Fruit fly (Drosophila melanogaster) whole organism, embryonic: ENCODE measurements around the gene mRpL13.

ENCODE experiments used
- Awh ChIP-seq: fragments of 200-800 bp; sonication (Bioruptor generic); IDR thresholded peaks from 2 replicates; pipeline ENCODE4, ENCODE4 v1.3.6; 2022; ENCODE audit warnings: missing biosample characterization, missing genetic modification characterization
- Blimp-1 ChIP-seq: fragments of 200-800 bp; sonication (Bioruptor generic); optimal IDR thresholded peaks from 3 replicates; lab custom pipeline; 2018; ENCODE audit warnings: missing biosample characterization, missing genetic modification characterization, mild to moderate bottlenecking, moderate library complexity, missing genetic modification reagents
- CG11695 ChIP-seq: fragments of 200-800 bp; sonication (Bioruptor generic); IDR thresholded peaks from 3 replicates; pipeline ENCODE4 v1.3.6; 2022; ENCODE audit warnings: missing biosample characterization, missing genetic modification characterization
- CG12219 ChIP-seq: fragments of 200-800 bp; sonication (Bioruptor generic); optimal IDR thresholded peaks from 3 replicates; lab custom pipeline; 2018; ENCODE audit warnings: missing biosample characterization, mild to moderate bottlenecking, missing genetic modification characterization
- CG1233 ChIP-seq: fragments of 200-800 bp; sonication (Bioruptor generic); optimal IDR thresholded peaks from 4 replicates; lab custom pipeline; 2018; ENCODE audit warnings: missing biosample characterization, mild to moderate bottlenecking, missing genetic modification characterization
- CG12744 ChIP-seq: fragments of 200-800 bp; sonication (Bioruptor generic); optimal IDR thresholded peaks from 2 replicates; lab custom pipeline; 2016; ENCODE audit warnings: missing biosample characterization, missing genetic modification characterization
- CG13775 ChIP-seq: fragments of 200-800 bp; sonication (Bioruptor generic); optimal IDR thresholded peaks from 3 replicates; lab custom pipeline; 2017; ENCODE audit warnings: missing biosample characterization, mild to moderate bottlenecking, missing genetic modification characterization
- CG13894 ChIP-seq: fragments of 200-800 bp; sonication (Bioruptor generic); optimal IDR thresholded peaks from 3 replicates; lab custom pipeline; 2018; ENCODE audit warnings: missing biosample characterization, mild to moderate bottlenecking, missing genetic modification characterization, moderate library complexity
- CG15479 ChIP-seq: fragments of 200-800 bp; sonication (Bioruptor generic); optimal IDR thresholded peaks from 3 replicates; lab custom pipeline; 2019; ENCODE audit warnings: missing biosample characterization, mild to moderate bottlenecking, missing genetic modification characterization, moderate library complexity
- CG16863 ChIP-seq: fragments of 200-800 bp; sonication (Bioruptor generic); optimal IDR thresholded peaks from 3 replicates; lab custom pipeline; 2016; ENCODE audit warnings: missing biosample characterization, missing genetic modification characterization
- CG17361 ChIP-seq: fragments of 200-800 bp; sonication (Bioruptor generic); IDR thresholded peaks from 3 replicates; pipeline ENCODE4 v1.3.6; 2022; ENCODE audit warnings: missing biosample characterization, missing genetic modification characterization
- CG17912 ChIP-seq: fragments of 200-800 bp; sonication (Bioruptor generic); optimal IDR thresholded peaks from 2 replicates; lab custom pipeline; 2018; ENCODE audit warnings: missing biosample characterization, mild to moderate bottlenecking, missing genetic modification characterization
- CG18011 ChIP-seq: fragments of 200-800 bp; sonication (Bioruptor generic); optimal IDR thresholded peaks from 2 replicates; lab custom pipeline; 2017; ENCODE audit warnings: missing biosample characterization, missing genetic modification characterization, mild to moderate bottlenecking, moderate library complexity, missing genotype
- CG32532 ChIP-seq: fragments of 200-800 bp; sonication (Bioruptor generic); IDR thresholded peaks from 2 replicates; pipeline ENCODE4 v1.3.6; 2022; ENCODE audit warnings: missing biosample characterization, missing genetic modification characterization
- CG34224 ChIP-seq: fragments of 200-800 bp; sonication (Bioruptor generic); IDR thresholded peaks from 3 replicates; pipeline ENCODE4 v1.3.6; 2022; ENCODE audit warnings: missing biosample characterization, missing genetic modification characterization; ENCODE audit not compliant: partially characterized antibody
- CG4707 ChIP-seq: fragments of 200-800 bp; sonication (Bioruptor generic); optimal IDR thresholded peaks from 2 replicates; lab custom pipeline; 2018; ENCODE audit warnings: missing biosample characterization, mild to moderate bottlenecking, missing genetic modification characterization, moderate library complexity
- CG6765 ChIP-seq: fragments of 200-800 bp; sonication (Bioruptor generic); optimal IDR thresholded peaks from 3 replicates; lab custom pipeline; 2017; ENCODE audit warnings: missing biosample characterization, mild to moderate bottlenecking, missing genetic modification characterization
- CG7839 ChIP-seq: fragments of 200-800 bp; sonication (Bioruptor generic); optimal IDR thresholded peaks from 3 replicates; lab custom pipeline; 2018; ENCODE audit warnings: missing biosample characterization, mild to moderate bottlenecking, missing genetic modification characterization, moderate library complexity
- CG8281 ChIP-seq: fragments of 200-800 bp; sonication (Bioruptor generic); optimal IDR thresholded peaks from 2 replicates; lab custom pipeline; 2018; ENCODE audit warnings: missing biosample characterization, mild to moderate bottlenecking, missing genetic modification characterization, moderate library complexity
- CG8359 ChIP-seq: fragments of 200-800 bp; sonication (Bioruptor generic); optimal IDR thresholded peaks from 2 replicates; lab custom pipeline; 2017; ENCODE audit warnings: missing biosample characterization, mild to moderate bottlenecking, missing genetic modification characterization, borderline replicate concordance
- CG9817 ChIP-seq: fragments of 200-800 bp; sonication (Bioruptor generic); optimal IDR thresholded peaks from 2 replicates; lab custom pipeline; 2018; ENCODE audit warnings: missing biosample characterization, mild to moderate bottlenecking, missing genetic modification characterization, moderate library complexity
- CTCF ChIP-seq: fragments of 200-800 bp; sonication (Bioruptor generic); optimal IDR thresholded peaks from 2 replicates; lab custom pipeline; 2017; ENCODE audit warnings: missing biosample characterization, mild to moderate bottlenecking, missing genetic modification characterization, moderate library complexity
- D19A ChIP-seq: fragments of 200-800 bp; optimal IDR thresholded peaks from 3 replicates; lab custom pipeline; 2019; ENCODE audit warnings: missing biosample characterization, mild to moderate bottlenecking, missing genetic modification characterization, moderate library complexity
- HLH4C ChIP-seq: fragments of 200-800 bp; sonication (Bioruptor generic); IDR thresholded peaks from 3 replicates; pipeline ENCODE4 v1.3.6; 2022; ENCODE audit warnings: missing biosample characterization, missing genetic modification characterization; ENCODE audit not compliant: partially characterized antibody
- Hey ChIP-seq: fragments of 200-800 bp; sonication (Bioruptor generic); optimal IDR thresholded peaks from 3 replicates; lab custom pipeline; 2018; ENCODE audit warnings: missing biosample characterization, mild to moderate bottlenecking, missing genetic modification characterization
- HmgD ChIP-seq: fragments of 200-800 bp; sonication (Bioruptor generic); optimal IDR thresholded peaks from 3 replicates; lab custom pipeline; 2016; ENCODE audit warnings: missing biosample characterization, missing genetic modification characterization
- Max ChIP-seq: fragments of 200-800 bp; sonication (Bioruptor generic); optimal IDR thresholded peaks from 2 replicates; lab custom pipeline; 2016; ENCODE audit warnings: missing biosample characterization, mild to moderate bottlenecking, missing genetic modification characterization
- Optix ChIP-seq: fragments of 200-800 bp; sonication (Bioruptor generic); IDR thresholded peaks from 3 replicates; pipeline ENCODE4 v1.3.6; 2022; ENCODE audit warnings: missing biosample characterization, missing genetic modification characterization
- Pdp1 ChIP-seq, 2 experiments: fragments of 200-800 bp; sonication (Bioruptor generic); optimal IDR thresholded peaks; 3 replicates each; lab custom pipeline; 2016; ENCODE audit warnings: missing biosample characterization in 2 of 2, missing genetic modification characterization in 2 of 2, mild to moderate bottlenecking in 1 of 2, moderate library complexity in 1 of 2
- Sry-δ ChIP-seq: fragments of 200-800 bp; sonication (Bioruptor generic); optimal IDR thresholded peaks from 2 replicates; lab custom pipeline; 2016; ENCODE audit warnings: missing biosample characterization, missing genetic modification characterization
- aop ChIP-seq: fragments of 200-800 bp; sonication (Bioruptor generic); IDR thresholded peaks from 2 replicates; pipeline ENCODE4 v1.3.6; 2022; ENCODE audit warnings: missing biosample characterization, missing genetic modification characterization
- danr ChIP-seq: fragments of 200-800 bp; sonication (Bioruptor generic); IDR thresholded peaks from 2 replicates; pipeline ENCODE4 v1.3.6; 2022; ENCODE audit warnings: missing biosample characterization, missing genetic modification characterization
- dimm ChIP-seq: fragments of 200-800 bp; sonication (Bioruptor generic); IDR thresholded peaks from 2 replicates; pipeline ENCODE4 v1.3.6; 2022; ENCODE audit warnings: missing biosample characterization, missing genetic modification characterization
- dm ChIP-seq: fragments of 200-800 bp; sonication (Bioruptor generic); optimal IDR thresholded peaks from 3 replicates; lab custom pipeline; 2016; ENCODE audit warnings: missing biosample characterization, missing genetic modification characterization
- ewg ChIP-seq: fragments of 200-800 bp; sonication (Bioruptor generic); optimal IDR thresholded peaks from 3 replicates; lab custom pipeline; 2017; ENCODE audit warnings: mild to moderate bottlenecking, missing biosample characterization, missing genetic modification reagents, missing genetic modification characterization
- gcm ChIP-seq: fragments of 200-800 bp; sonication (Bioruptor generic); optimal IDR thresholded peaks from 2 replicates; lab custom pipeline; 2019; ENCODE audit warnings: missing biosample characterization, mild to moderate bottlenecking, missing genetic modification characterization, moderate library complexity
- inv ChIP-seq: fragments of 200-800 bp; sonication (Bioruptor generic); IDR thresholded peaks from 2 replicates; pipeline ENCODE4 v1.3.6; 2022; ENCODE audit warnings: missing biosample characterization, missing genetic modification characterization; ENCODE audit not compliant: partially characterized antibody
- jing ChIP-seq: fragments of 200-800 bp; sonication (Bioruptor generic); optimal IDR thresholded peaks from 2 replicates; lab custom pipeline; 2018; ENCODE audit warnings: missing biosample characterization, mild to moderate bottlenecking, missing genetic modification characterization
- jumu ChIP-seq: fragments of 200-800 bp; sonication (Bioruptor generic); optimal IDR thresholded peaks from 3 replicates; lab custom pipeline; 2016; ENCODE audit warnings: missing biosample characterization, missing genetic modification characterization
- kni ChIP-seq: fragments of 200-800 bp; sonication (Bioruptor generic); optimal IDR thresholded peaks from 3 replicates; lab custom pipeline; 2017; ENCODE audit warnings: mild to moderate bottlenecking, missing biosample characterization, missing genetic modification reagents, missing genetic modification characterization
- knrl ChIP-seq: fragments of 200-800 bp; sonication (Bioruptor generic); IDR thresholded peaks from 3 replicates; pipeline ENCODE4 v1.3.6; 2022; ENCODE audit warnings: missing biosample characterization, missing genetic modification characterization; ENCODE audit not compliant: partially characterized antibody
- lola ChIP-seq, 3 experiments: fragments of >200 bp in 2 of 3; fragments of 200-800 bp in 1 of 3; sonication (Bioruptor generic) in 1 of 3; optimal IDR thresholded peaks; 2 replicates each; lab custom pipeline; 2017 to 2019; ENCODE audit warnings: missing biosample characterization in 3 of 3, missing genetic modification characterization in 3 of 3, mild to moderate bottlenecking in 1 of 3, moderate library complexity in 1 of 3
- luna ChIP-seq: fragments of 200-800 bp; sonication (Bioruptor generic); optimal IDR thresholded peaks from 2 replicates; lab custom pipeline; 2016; ENCODE audit warnings: missing biosample characterization, missing genetic modification characterization
- repo ChIP-seq: fragments of 200-800 bp; sonication (Bioruptor generic); optimal IDR thresholded peaks from 2 replicates; lab custom pipeline; 2016; ENCODE audit warnings: missing biosample characterization, missing genetic modification characterization
- row ChIP-seq: fragments of 200-800 bp; sonication (Bioruptor generic); IDR thresholded peaks from 3 replicates; pipeline ENCODE4 v1.3.6; 2022; ENCODE audit warnings: missing biosample characterization, missing genetic modification characterization
- run ChIP-seq: fragments of 200-800 bp; sonication (Bioruptor generic); optimal IDR thresholded peaks from 3 replicates; lab custom pipeline; 2018; ENCODE audit warnings: missing biosample characterization, mild to moderate bottlenecking, missing genetic modification characterization
- sna ChIP-seq: fragments of 200-800 bp; sonication (Bioruptor generic); IDR thresholded peaks from 2 replicates; pipeline ENCODE4 v1.3.6; 2022; ENCODE audit warnings: missing biosample characterization, missing genetic modification characterization; ENCODE audit not compliant: partially characterized antibody
- vvl ChIP-seq: fragments of 200-800 bp; sonication (Bioruptor generic); IDR thresholded peaks from 2 replicates; pipeline ENCODE4 v1.3.6; 2022; ENCODE audit warnings: missing biosample characterization, missing genetic modification characterization
- zf30C ChIP-seq: fragments of 200-800 bp; sonication (Bioruptor generic); optimal IDR thresholded peaks from 3 replicates; lab custom pipeline; 2018; ENCODE audit warnings: missing biosample characterization, mild to moderate bottlenecking, missing genetic modification characterization

Gene mRpL13

dm6 chr2L:18897992-18898391, 38.9 kb upstream of the mRpL13 start (continued):
- TF ChIP-seq CG11695: no peak
- no peak for TF ChIP-seq jing (GFP tag; lab: Kevin White, UChicago)
- TF ChIP-seq lola (GFP tag; optimal IDR thresholded peaks at IDR 0.05; lab: Kevin White, UChicago): no peak
- no peak for TF ChIP-seq CTCF (GFP tag; lab: Kevin White, UChicago)
- TF ChIP-seq CG34224 (GFP tag; lab: Robert Waterston, UW): no peak
- no peak for TF ChIP-seq luna (GFP tag; lab: Kevin White, UChicago)
- no peak for TF ChIP-seq dimm (GFP tag; lab: Robert Waterston, UW)
- TF ChIP-seq HmgD (GFP tag; lab: Kevin White, UChicago): no peak
- TF ChIP-seq Pdp1 (GFP tag; optimal IDR thresholded peaks at IDR 0.05; lab: Kevin White, UChicago): peak in 1 of 2 experiments; percentile 35
- no peak for TF ChIP-seq CG9817 (tag; lab: Kevin White, UChicago)
- no peak for TF ChIP-seq CG4707 (GFP tag; lab: Kevin White, UChicago)
- no peak for TF ChIP-seq HLH4C (GFP tag; lab: Robert Waterston, UW)
- TF ChIP-seq CG15479: no peak
- no peak for TF ChIP-seq danr (GFP tag; lab: Robert Waterston, UW)
- no peak for TF ChIP-seq CG7839 (tag; lab: Kevin White, UChicago)
- TF ChIP-seq Hey (tag; lab: Kevin White, UChicago): no peak
- no peak for TF ChIP-seq Optix (GFP tag; lab: Robert Waterston, UW)
- TF ChIP-seq CG12219 (GFP tag; lab: Kevin White, UChicago): no peak
- TF ChIP-seq Max (GFP tag; lab: Kevin White, UChicago): no peak
- no peak for TF ChIP-seq inv (GFP tag; lab: Robert Waterston, UW)
- no peak for TF ChIP-seq Blimp-1 (GFP tag; lab: Kevin White, UChicago)
- no peak for TF ChIP-seq run (tag; lab: Kevin White, UChicago)
- no peak for TF ChIP-seq repo (GFP tag; lab: Kevin White, UChicago)
- TF ChIP-seq D19A (tag; lab: Kevin White, UChicago): no peak
- TF ChIP-seq CG6765: no peak
- no peak for TF ChIP-seq Awh (GFP tag; lab: Robert Waterston, UW)
- no peak for TF ChIP-seq CG1233 (GFP tag; lab: Kevin White, UChicago)
- TF ChIP-seq kni (GFP tag; lab: Kevin White, UChicago): peak; percentile 28
- no peak for TF ChIP-seq dm (GFP tag; lab: Kevin White, UChicago)
- TF ChIP-seq CG17912 (GFP tag; lab: Kevin White, UChicago): no peak
- TF ChIP-seq aop: no peak
- TF ChIP-seq CG16863 (GFP tag; lab: Kevin White, UChicago): no peak
- TF ChIP-seq jumu (GFP tag; lab: Kevin White, UChicago): no peak
- no peak for TF ChIP-seq CG18011 (GFP tag; lab: Kevin White, UChicago)
- TF ChIP-seq, all 482 proteins: peak for 7

- TF ChIP-seq CG8281 (tag; lab: Kevin White, UChicago) (no peak), CG32532 (no peak), Sry-δ (GFP tag; lab: Kevin White, UChicago) (no peak), knrl (GFP tag; lab: Robert Waterston, UW) (no peak), Hey (tag; lab: Kevin White, UChicago) (peak; percentile 100), CG8359 (GFP tag; lab: Kevin White, UChicago) (no peak), zf30C (peak; percentile 36), row (GFP tag; lab: Robert Waterston, UW) (0 out of 3 replicates have a peak, but pooled peaks have one; percentile 23), ewg (GFP tag; lab: Kevin White, UChicago) (no peak), sna (GFP tag; lab: Robert Waterston, UW) (no peak), CG13894 (tag; lab: Kevin White, UChicago) (no peak), CG13775 (GFP tag; lab: Kevin White, UChicago) (peak; percentile 0), CG12744 (no peak), gcm (GFP tag; lab: Kevin White, UChicago) (peak; percentile 1), CG17361 (GFP tag; lab: Robert Waterston, UW) (peak; percentile 74; the same call in 2 of the 3 replicates), vvl (GFP tag; lab: Robert Waterston, UW) (no peak)
These were observed 38.0 kb upstream of the mRpL13 start for dm6 chr2L:18896818-18897578.
